Worm (Caenorhabditis elegans) whole organism, L3 larva: ENCODE measurements around the gene C04E12.5.

Source experiments
- elt-3 ChIP-seq, 3 experiments: fragments of 150-350 bp in 1 of 3; sonication (generic microtip) in 2 of 3; optimal IDR thresholded peaks; 2 replicates in 2 of 3; 4 replicates in 1 of 3; lab custom pipeline; 2014 to 2017; ENCODE audit warnings: missing biosample characterization in 3 of 3, missing genetic modification characterization in 3 of 3
- fos-1 ChIP-seq: fragments of 150-350 bp; optimal IDR thresholded peaks from 2 replicates; lab custom pipeline; 2014; ENCODE audit warnings: missing biosample characterization, missing genetic modification characterization
- unc-39 ChIP-seq: sonication (generic microtip); optimal IDR thresholded peaks from 4 replicates; lab custom pipeline; 2017; ENCODE audit warnings: missing biosample characterization, missing genetic modification characterization
- unc-62 ChIP-seq: fragments of 150-350 bp; sonication (generic microtip); optimal IDR thresholded peaks from 4 replicates; lab custom pipeline; 2014; ENCODE audit warnings: missing biosample characterization, missing genetic modification reagents, missing genetic modification characterization
- ztf-11 ChIP-seq: fragments of 150-350 bp; optimal IDR thresholded peaks from 2 replicates; lab custom pipeline; 2014; ENCODE audit warnings: missing biosample characterization, missing genetic modification characterization

DNA sequence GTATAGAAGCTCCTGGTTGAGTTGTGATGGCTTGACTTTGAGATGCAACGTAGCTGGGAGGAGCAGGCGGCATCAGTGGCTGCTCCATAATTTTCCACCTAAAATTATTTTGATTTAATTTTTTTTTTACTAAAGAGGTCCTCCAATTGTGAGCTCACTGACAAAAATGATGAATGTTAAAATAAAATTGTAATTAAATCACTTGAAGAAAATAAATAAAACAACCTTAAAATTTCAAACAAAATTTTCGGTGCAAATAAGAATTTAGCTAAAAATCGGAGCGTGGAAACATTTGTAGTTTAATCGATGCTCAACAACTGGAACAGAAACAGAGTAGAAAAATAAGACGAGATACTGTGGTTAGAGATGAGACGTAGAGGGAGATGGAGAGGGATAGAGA is 1.3 kb upstream of the C04E12.5 start, which contains the start of gene scrm-3:
- no peak for TF ChIP-seq unc-39
- TF ChIP-seq unc-62 (GFP tag; lab: Kevin White, UChicago), result no peak
- no peak for TF ChIP-seq elt-3 (tag; optimal IDR thresholded peaks at IDR 0.05; lab: Kevin White, UChicago)
- TF ChIP-seq ztf-11 (tag; lab: Kevin White, UChicago), result no peak
- no peak for TF ChIP-seq fos-1
